Comparison of ENCODE assay signal across 2 fruit fly cellular contexts in genomic region chr2L:5378829-5379228, dm6.
TF ChIP-seq lines count a peak whose summit lies in the region.

No protein-coding gene starts in this region.

- TF ChIP-seq CTCF in whole organism, embryonic (GFP tag; optimal IDR thresholded peaks at IDR 0.05; lab: Kevin White, UChicago), result no peak

TF ChIP-seq in whole organism, embryonic, 481 proteins besides CTCF, POLR2A, EP300 and RAD21 (continues in another document):
- TF ChIP-seq CG16815 (GFP tag; optimal IDR thresholded peaks at IDR 0.05; lab: Kevin White, UChicago) (no peak), CG11695 (GFP tag; IDR thresholded peaks at IDR 0.05; lab: Robert Waterston, UW) (no peak), Blimp-1 (GFP tag; optimal IDR thresholded peaks at IDR 0.05; lab: Kevin White, UChicago) (peak; percentile 55), CG2116 (GFP tag; optimal IDR thresholded peaks at IDR 0.05; lab: Kevin White, UChicago) (no peak), dysf (GFP tag; IDR thresholded peaks at IDR 0.05; lab: Robert Waterston, UW) (no peak), Elba2 (GFP tag; optimal IDR thresholded peaks at IDR 0.05; lab: Kevin White, UChicago) (no peak), sima (GFP tag; optimal IDR thresholded peaks at IDR 0.05; lab: Kevin White, UChicago) (no peak), Jarid2 (GFP tag; optimal IDR thresholded peaks at IDR 0.05; lab: Kevin White, UChicago) (no peak), tin (GFP tag; optimal IDR thresholded peaks at IDR 0.05; lab: Kevin White, UChicago) (no peak), MESR4 (GFP tag; optimal IDR thresholded peaks at IDR 0.05; lab: Kevin White, UChicago) (no peak), Six4 (GFP tag; optimal IDR thresholded peaks at IDR 0.05; lab: Kevin White, UChicago) (no peak), h (optimal IDR thresholded peaks at IDR 0.05; lab: Kevin White, UChicago) (no peak), CG2199 (GFP tag; IDR thresholded peaks at IDR 0.05; lab: Robert Waterston, UW) (no peak), Asciz (GFP tag; optimal IDR thresholded peaks at IDR 0.05; lab: Kevin White, UChicago) (no peak), Spps (tag; optimal IDR thresholded peaks at IDR 0.05; lab: Kevin White, UChicago) (peak; percentile 28), twi (tag; optimal IDR thresholded peaks at IDR 0.05; lab: Kevin White, UChicago) (no peak), Hr51 (GFP tag; optimal IDR thresholded peaks at IDR 0.05; lab: Kevin White, UChicago) (no peak), CG12071 (GFP tag; optimal IDR thresholded peaks at IDR 0.05; lab: Kevin White, UChicago) (no peak), CG32532 (GFP tag; IDR thresholded peaks at IDR 0.05; lab: Robert Waterston, UW) (no peak), CG15073 (GFP tag; optimal IDR thresholded peaks at IDR 0.05; lab: Kevin White, UChicago) (no peak), CG7963 (GFP tag; IDR thresholded peaks at IDR 0.05; lab: Robert Waterston, UW; ENCODE audit: partially characterized antibody) (no peak), Bgb (GFP tag; IDR thresholded peaks at IDR 0.05; lab: Robert Waterston, UW; ENCODE audit: partially characterized antibody) (no peak), slou (GFP tag; optimal IDR thresholded peaks at IDR 0.05; lab: Kevin White, UChicago) (no peak), CG32772 (GFP tag; IDR thresholded peaks at IDR 0.05; lab: Robert Waterston, UW) (no peak), E2f1 (GFP tag; IDR thresholded peaks at IDR 0.05; lab: Robert Waterston, UW) (no peak), Nf-YA (GFP tag; IDR thresholded peaks at IDR 0.05; lab: Robert Waterston, UW) (no peak), NfI (GFP tag; optimal IDR thresholded peaks at IDR 0.05; lab: Kevin White, UChicago) (no peak), Bteb2 (GFP tag; optimal IDR thresholded peaks at IDR 0.05; lab: Kevin White, UChicago) (no peak), so (GFP tag; IDR thresholded peaks at IDR 0.05; lab: Robert Waterston, UW) (no peak), ap (GFP tag; IDR thresholded peaks at IDR 0.05; lab: Robert Waterston, UW) (no peak), zf30C (GFP tag; optimal IDR thresholded peaks at IDR 0.05; lab: Kevin White, UChicago) (no peak), Lim3 (GFP tag; IDR thresholded peaks at IDR 0.05; lab: Robert Waterston, UW) (no peak), kay (GFP tag; optimal IDR thresholded peaks at IDR 0.05; lab: Kevin White, UChicago) (no peak), CG30403 (GFP tag; optimal IDR thresholded peaks at IDR 0.05; lab: Kevin White, UChicago) (peak; percentile 14), CG8388 (GFP tag; optimal IDR thresholded peaks at IDR 0.05; lab: Kevin White, UChicago) (peak; percentile 22), ara (GFP tag; IDR thresholded peaks at IDR 0.05; lab: Robert Waterston, UW) (peak; percentile 45; the same call in 1 of the 2 replicates), Fer3 (tag; optimal IDR thresholded peaks at IDR 0.05; lab: Kevin White, UChicago) (no peak), sens-2 (GFP tag; IDR thresholded peaks at IDR 0.05; lab: Robert Waterston, UW) (no peak), CG18011 (GFP tag; optimal IDR thresholded peaks at IDR 0.05; lab: Kevin White, UChicago) (no peak), croc (GFP tag; conservative IDR thresholded peaks at IDR 0.05; lab: Robert Waterston, UW) (no peak), Taf1 (GFP tag; IDR thresholded peaks at IDR 0.05; lab: Robert Waterston, UW) (no peak), CG10267 (tag; optimal IDR thresholded peaks at IDR 0.05; lab: Kevin White, UChicago) (peak; percentile 20), ttk (GFP tag; IDR thresholded peaks at IDR 0.05; lab: Robert Waterston, UW) (no peak), Usf (GFP tag; optimal IDR thresholded peaks at IDR 0.05; lab: Kevin White, UChicago) (no peak), CG13123 (GFP tag; optimal IDR thresholded peaks at IDR 0.05; lab: Kevin White, UChicago) (no peak), CG3995 (GFP tag; optimal IDR thresholded peaks at IDR 0.05; lab: Kevin White, UChicago) (no peak), Myb (GFP tag; optimal IDR thresholded peaks at IDR 0.05; lab: Kevin White, UChicago) (no peak), hbn (GFP tag; IDR thresholded peaks at IDR 0.05; lab: Robert Waterston, UW; ENCODE audit: partially characterized antibody) (no peak)

TF ChIP-seq in whole organism, prepupa, 60 proteins besides CTCF, POLR2A, EP300 and RAD21:
- TF ChIP-seq Eip78C (GFP tag; lab: Kevin White, UChicago) (peak; percentile 42), Hr39 (GFP tag; optimal IDR thresholded peaks at IDR 0.05; lab: Kevin White, UChicago) (no peak), acj6 (GFP tag; optimal IDR thresholded peaks at IDR 0.05; lab: Kevin White, UChicago) (no peak), svp (GFP tag; lab: Kevin White, UChicago) (peak; percentile 6), Hr4 (GFP tag; optimal IDR thresholded peaks at IDR 0.05; lab: Kevin White, UChicago) (no peak), CG3919 (GFP tag; optimal IDR thresholded peaks at IDR 0.05; lab: Kevin White, UChicago) (no peak), CG8119 (GFP tag; IDR thresholded peaks at IDR 0.05; lab: Robert Waterston, UW) (no peak), spab (GFP tag; optimal IDR thresholded peaks at IDR 0.05; lab: Kevin White, UChicago) (no peak), CG6854 (GFP tag; optimal IDR thresholded peaks at IDR 0.05; lab: Kevin White, UChicago) (no peak), Hr38 (GFP tag; optimal IDR thresholded peaks at IDR 0.05; lab: Kevin White, UChicago) (no peak), cyc (GFP tag; optimal IDR thresholded peaks at IDR 0.05; lab: Kevin White, UChicago) (no peak), CG6276 (GFP tag; optimal IDR thresholded peaks at IDR 0.05; lab: Kevin White, UChicago) (no peak), Sox102F (GFP tag; optimal IDR thresholded peaks at IDR 0.05; lab: Kevin White, UChicago) (no peak)
TF ChIP-seq in whole organism, prepupa: peak in this region for 2.

Comparison
In these comparisons a context has a peak if more than half of its experiments do, and no peak if none do; other contexts are left out.
1. Of the 7 proteins assayed by ChIP-seq in both whole organism, embryonic and whole organism, prepupa: peak only in whole organism, embryonic: Blimp-1 and Sox102F; only in whole organism, prepupa: none; in both: none; in neither: 5.